Worm (Caenorhabditis elegans): ENCODE measurements around the gene F58B3.4.

- TF ChIP-seq unc-62 (GFP tag; optimal IDR thresholded peaks at IDR 0.05) (no peak), nhr-237 (tag; optimal IDR thresholded peaks at IDR 0.05) (no peak), ceh-83 (GFP tag; optimal IDR thresholded peaks at IDR 0.05) (no peak), nhr-76 (tag; optimal IDR thresholded peaks at IDR 0.05) (no peak), lsy-2 (tag; optimal IDR thresholded peaks at IDR 0.05) (no peak), unc-39 (tag; optimal IDR thresholded peaks at IDR 0.05) (no peak), ztf-11 (tag; optimal IDR thresholded peaks at IDR 0.05) (no peak), pha-4 (tag; optimal IDR thresholded peaks at IDR 0.05) (no peak), sem-2 (GFP tag; optimal IDR thresholded peaks at IDR 0.05) (no peak), ceh-39 (tag; optimal IDR thresholded peaks at IDR 0.05) (no peak), unc-120 (tag; optimal IDR thresholded peaks at IDR 0.05; ENCODE audit: poor library complexity, severe bottlenecking) (no peak), ces-1 (GFP tag; optimal IDR thresholded peaks at IDR 0.05) (no peak), hlh-1 (tag; optimal IDR thresholded peaks at IDR 0.05) (no peak)
Measured at ce11 chrIV:11627847-11628246, 3.8 kb downstream of the F58B3.4 start, which contains the start of gene lys-6.
